Worm (Caenorhabditis elegans): ENCODE measurements around the gene lat-2.

ce11 chrII:4337731-4338130 is 21.1 kb upstream of the lat-2 start:
- no peak for TF ChIP-seq unc-39 (tag; optimal IDR thresholded peaks at IDR 0.05)
- no peak for TF ChIP-seq egl-27 (tag; optimal IDR thresholded peaks at IDR 0.05)
- no peak for TF ChIP-seq skn-1 (tag; optimal IDR thresholded peaks at IDR 0.05)
- no peak for TF ChIP-seq lin-39 (tag; optimal IDR thresholded peaks at IDR 0.05)
- TF ChIP-seq snpc-4 (tag; optimal IDR thresholded peaks at IDR 0.05) = no peak
- TF ChIP-seq nhr-12 (tag; optimal IDR thresholded peaks at IDR 0.05) = no peak
- no peak for TF ChIP-seq unc-62 (GFP tag; optimal IDR thresholded peaks at IDR 0.05)
- TF ChIP-seq nhr-237 (tag; optimal IDR thresholded peaks at IDR 0.05) = no peak
- TF ChIP-seq R02D3.7 (tag; optimal IDR thresholded peaks at IDR 0.05) = no peak
- TF ChIP-seq ama-1 (optimal IDR thresholded peaks at IDR 0.05) = no peak

All from whole organism, L2 larva.